Fruit fly (Drosophila melanogaster) whole organism, adult: Measurements from ENCODE around the gene Gr64d.

Experiments
- CG12768 ChIP-seq: fragments of 200-800 bp; sonication (Bioruptor generic); optimal IDR thresholded peaks from 2 replicates; lab custom pipeline; 2017; ENCODE audit warnings: missing biosample characterization, missing genetic modification characterization, mild to moderate bottlenecking, moderate library complexity, missing genetic modification reagents
- CG14711 ChIP-seq: fragments of 200-800 bp; sonication (Bioruptor generic); optimal IDR thresholded peaks from 2 replicates; lab custom pipeline; 2018; ENCODE audit warnings: missing biosample characterization, mild to moderate bottlenecking, missing genetic modification characterization, moderate library complexity
- CG1620 ChIP-seq: fragments of 200-800 bp; sonication (Bioruptor generic); optimal IDR thresholded peaks from 2 replicates; lab custom pipeline; 2016; ENCODE audit warnings: missing biosample characterization, missing genetic modification characterization
- CG33017 ChIP-seq: fragments of 200-800 bp; sonication (Bioruptor generic); optimal IDR thresholded peaks from 2 replicates; lab custom pipeline; 2018; ENCODE audit warnings: missing biosample characterization, mild to moderate bottlenecking, missing genetic modification characterization, moderate library complexity
- Clk ChIP-seq: fragments of 200-800 bp; sonication (Bioruptor generic); optimal IDR thresholded peaks from 2 replicates; lab custom pipeline; 2017; ENCODE audit warnings: missing biosample characterization, missing genetic modification characterization
- Crg-1 ChIP-seq: fragments of 200-800 bp; sonication (Bioruptor generic); optimal IDR thresholded peaks from 2 replicates; lab custom pipeline; 2016; ENCODE audit warnings: missing biosample characterization, missing genetic modification characterization
- Hr96 ChIP-seq: fragments of 200-800 bp; sonication (Bioruptor generic); optimal IDR thresholded peaks from 2 replicates; lab custom pipeline; 2016; ENCODE audit warnings: missing biosample characterization, missing genetic modification characterization
- Mnt ChIP-seq: fragments of 200-800 bp; sonication (Bioruptor generic); optimal IDR thresholded peaks from 2 replicates; lab custom pipeline; 2016; ENCODE audit warnings: missing biosample characterization, mild to moderate bottlenecking, missing genetic modification characterization
- bab1 ChIP-seq: fragments of 200-800 bp; sonication (Bioruptor generic); optimal IDR thresholded peaks from 3 replicates; lab custom pipeline; 2019; ENCODE audit warnings: missing biosample characterization, mild to moderate bottlenecking, missing genetic modification characterization, moderate library complexity
- kay ChIP-seq: fragments of 200-800 bp; sonication (Bioruptor generic); peaks from one replicate; lab custom pipeline; 2016; ENCODE audit warnings: missing biosample characterization, missing genetic modification characterization, borderline replicate concordance
- ovo ChIP-seq: fragments of 200-800 bp; sonication (Bioruptor generic); optimal IDR thresholded peaks from 2 replicates; lab custom pipeline; 2016; ENCODE audit warnings: missing biosample characterization, missing genetic modification characterization
- pad ChIP-seq: fragments of 200-800 bp; sonication (Bioruptor generic); optimal IDR thresholded peaks from 3 replicates; lab custom pipeline; 2017; ENCODE audit warnings: missing biosample characterization, missing genetic modification characterization, mild to moderate bottlenecking, moderate library complexity, missing genetic modification reagents
- tj ChIP-seq: fragments of 200-800 bp; sonication (Bioruptor generic); optimal IDR thresholded peaks from 3 replicates; lab custom pipeline; 2017; ENCODE audit warnings: missing biosample characterization, mild to moderate bottlenecking, missing genetic modification characterization, moderate library complexity

- no peak for TF ChIP-seq CG1620
- no peak for TF ChIP-seq Crg-1 (GFP tag; lab: Kevin White, UChicago)
- no peak for TF ChIP-seq kay
- TF ChIP-seq ovo (GFP tag; lab: Kevin White, UChicago), result no peak
- no peak for TF ChIP-seq bab1 (GFP tag; lab: Kevin White, UChicago)
- TF ChIP-seq Hr96 (GFP tag; lab: Kevin White, UChicago), result no peak
- TF ChIP-seq Clk (GFP tag; lab: Kevin White, UChicago), result no peak
- TF ChIP-seq CG12768 (GFP tag; lab: Kevin White, UChicago), result no peak
- TF ChIP-seq Mnt (GFP tag; lab: Kevin White, UChicago), result no peak
- TF ChIP-seq pad (GFP tag; lab: Kevin White, UChicago), result no peak
- no peak for TF ChIP-seq CG33017 (tag; lab: Kevin White, UChicago)
- TF ChIP-seq tj (GFP tag; lab: Kevin White, UChicago), result no peak
- no peak for TF ChIP-seq CG14711 (tag; lab: Kevin White, UChicago)
These were observed 41.9 kb downstream of the Gr64d start, which contains the start of gene Faa for dm6 chr3L:4073755-4074154.
